Fruit fly (Drosophila melanogaster) ovary, adult (tissue): ENCODE measurements around the gene Inx6.
"Not testable (repeated sequence)": the region's sequence is repeated elsewhere in the genome, so short reads cannot be mapped to it uniquely, and the experiment has no call there.

Source experiments
- CG17801 ChIP-seq: fragments of 200-800 bp; optimal IDR thresholded peaks from 2 replicates; lab custom pipeline; 2019; ENCODE audit warnings: missing biosample characterization, mild to moderate bottlenecking, missing genetic modification characterization, moderate library complexity; ENCODE audit not compliant: partially characterized antibody

Gene Inx6

DNA sequence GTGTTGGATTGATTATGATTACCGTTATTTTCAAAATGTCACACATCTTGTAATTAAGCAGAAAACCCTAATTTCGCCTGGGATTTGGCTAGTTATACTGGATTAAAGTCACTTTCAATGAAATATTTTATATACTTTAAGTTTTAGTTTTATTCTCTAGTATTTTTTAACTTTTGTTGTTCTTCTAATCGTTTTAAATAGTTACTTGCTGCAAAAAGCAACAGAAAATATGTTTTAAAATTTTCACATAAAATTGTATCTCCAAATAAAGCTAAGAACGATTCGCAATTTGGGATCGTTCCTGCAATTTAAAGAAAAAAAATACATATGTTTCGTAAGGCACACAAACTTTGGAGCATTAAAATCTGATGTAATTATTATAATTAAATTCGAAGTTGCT, at the start of gene Inx6:
TSS of gene Inx6 (minus strand) at position 101 of the 400 bp plus-strand sequence.
- no peak for TF ChIP-seq CG17801

- TF ChIP-seq CG17801, result not testable (repeated sequence)
These were observed 10.6 kb downstream of the Inx6 start, which contains the start of gene CG42577 for dm6 chrX:20258939-20259338. Gene CG42577 (plus strand): TSS chrX:20259239.

dm6 chrX:20256849-20257590, 12.5 kb downstream of the Inx6 start, which contains the start of gene CG17065:
Gene CG17065 (minus strand): TSS chrX:20257199.
- peak; percentile 5 for TF ChIP-seq CG17801

dm6 chrX:20255977-20256376, 13.6 kb downstream of the Inx6 start:
- no peak for TF ChIP-seq CG17801

DNA sequence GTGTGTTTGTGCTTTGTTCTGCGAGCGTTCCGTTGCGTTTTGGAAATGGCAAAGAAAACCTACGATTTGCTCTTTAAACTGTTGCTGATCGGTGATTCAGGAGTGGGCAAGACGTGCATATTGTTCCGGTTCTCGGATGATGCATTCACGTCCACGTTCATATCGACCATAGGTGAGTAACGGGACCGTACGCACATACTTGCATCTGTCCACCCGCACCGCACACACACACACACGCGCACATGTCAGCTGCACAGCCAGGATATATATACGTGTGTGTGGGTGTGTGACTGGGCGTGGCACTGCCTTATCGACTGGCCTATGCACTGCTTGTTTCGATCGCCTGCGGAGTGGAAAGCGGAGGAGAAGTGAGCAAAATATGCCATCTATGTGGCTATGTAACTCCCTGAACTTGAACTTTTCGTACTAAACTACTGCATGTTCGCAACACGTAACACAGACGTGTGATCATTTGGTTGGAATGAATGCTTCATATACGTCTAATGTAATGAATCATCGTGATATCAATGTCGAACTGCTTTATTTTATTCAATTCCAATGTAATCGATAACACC, 17.9 kb downstream of the Inx6 start:
- no peak for TF ChIP-seq CG17801

DNA sequence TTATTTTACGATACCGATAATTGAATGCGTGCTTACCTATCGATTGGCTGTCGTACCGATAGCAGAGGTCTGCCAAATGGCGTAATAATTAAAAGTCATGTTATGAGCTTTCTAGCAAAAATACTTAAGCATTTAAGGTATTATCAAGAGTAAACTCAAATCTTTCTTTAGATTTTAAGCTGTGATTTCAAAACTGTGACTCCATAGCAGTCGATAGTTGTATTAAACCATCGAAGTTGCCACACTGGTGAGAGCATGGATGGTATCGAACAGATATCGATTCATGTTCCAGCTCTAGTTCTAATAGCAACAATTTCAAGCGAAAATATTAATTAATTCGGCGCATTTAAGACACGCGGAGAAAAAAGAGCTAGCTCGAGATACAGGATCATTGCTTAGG, 18.5 kb downstream of the Inx6 start, which contains the start of the genes CG17068 and Rab10:
TSS of gene CG17068 (minus strand) at position 25 of the 400 bp plus-strand sequence.
TSS of gene Rab10 (plus strand) at position 270 of the 400 bp plus-strand sequence.
- TF ChIP-seq CG17801, result no peak

- no peak for TF ChIP-seq CG17801
These were observed 21.9 kb downstream of the Inx6 start for dm6 chrX:20247710-20248109.

DNA sequence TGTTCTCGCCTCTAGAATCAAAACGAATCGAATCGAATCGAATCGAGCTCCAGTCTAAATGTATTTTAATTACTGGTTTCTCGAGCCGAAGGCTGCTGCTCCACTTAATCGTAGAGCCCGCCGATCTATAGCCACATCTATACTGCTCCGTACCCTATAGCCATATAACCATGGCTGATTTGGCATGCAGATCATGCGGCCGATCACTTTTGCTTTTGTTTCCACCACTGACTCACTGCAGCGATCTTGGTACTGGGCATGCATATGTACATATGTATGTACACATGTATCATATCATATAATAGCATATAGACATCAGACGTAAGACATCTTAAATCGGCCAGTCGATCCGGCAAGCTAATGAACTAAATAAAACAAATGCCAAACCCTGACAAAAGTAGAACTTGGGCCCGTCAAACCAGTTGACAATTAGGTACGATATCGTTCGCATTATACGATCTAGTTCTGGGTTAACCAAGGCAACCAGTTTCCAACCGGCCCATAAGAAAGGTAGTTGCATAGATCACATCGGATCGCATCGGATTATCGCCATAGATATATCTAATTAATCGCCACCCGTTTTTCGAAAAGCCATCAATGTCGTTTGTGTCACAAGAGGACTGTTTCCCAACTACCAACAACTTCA, 24.2 kb downstream of the Inx6 start:
- TF ChIP-seq CG17801, result no peak

DNA sequence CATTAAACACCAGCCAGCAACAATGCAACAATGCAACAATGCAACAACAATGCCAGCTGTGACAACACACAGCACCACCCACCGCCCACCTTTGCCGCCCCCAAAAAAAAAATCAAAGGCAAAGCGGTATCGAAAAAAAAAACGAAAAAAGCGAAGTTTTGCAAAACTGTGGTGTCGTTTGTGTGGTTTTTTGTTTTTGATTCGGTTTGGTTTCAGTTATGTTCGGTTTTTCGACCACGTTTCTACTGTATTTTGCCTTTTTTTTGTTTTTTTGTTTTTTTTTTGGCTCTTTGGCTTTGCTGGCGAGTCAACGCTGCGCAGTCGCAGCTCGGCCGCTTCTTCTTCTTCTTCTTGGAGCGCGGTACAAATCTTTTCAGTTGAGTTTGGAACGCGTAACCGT, 25.3 kb downstream of the Inx6 start, which contains the start of gene Peritrophin-A:
TSS of gene Peritrophin-A (plus strand) at position 370 of the 400 bp plus-strand sequence.
- TF ChIP-seq CG17801, result no peak

- TF ChIP-seq CG17801, result no peak
These were observed 26.2 kb downstream of the Inx6 start for dm6 chrX:20243274-20243839.

dm6 chrX:20240518-20241186, 28.9 kb downstream of the Inx6 start:
- no peak for TF ChIP-seq CG17801

dm6 chrX:20239608-20239941, 30.0 kb downstream of the Inx6 start, which contains the start of gene obst-A:
Gene obst-A (plus strand): TSS chrX:20239855.
- no peak for TF ChIP-seq CG17801

dm6 chrX:20238736-20239607, 30.6 kb downstream of the Inx6 start:
- no peak for TF ChIP-seq CG17801

DNA sequence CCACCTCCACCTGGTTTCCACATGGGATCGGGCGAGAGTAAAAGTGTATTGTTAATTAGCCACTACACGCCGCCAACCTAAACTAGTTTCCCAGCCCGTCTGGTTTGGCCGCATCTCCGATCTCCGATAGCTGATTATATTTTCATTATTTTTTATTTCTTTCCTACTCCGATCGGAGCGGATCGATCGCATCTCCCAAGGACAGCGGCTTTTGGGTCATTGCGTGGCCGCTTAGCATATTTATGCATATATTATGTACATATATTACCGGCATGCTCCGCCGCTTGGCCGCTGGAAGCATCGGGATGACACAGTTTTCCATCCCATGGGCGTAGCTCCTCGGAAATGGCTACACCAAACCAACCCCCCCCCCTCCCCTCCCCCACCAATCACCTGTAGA, 31.7 kb downstream of the Inx6 start:
- TF ChIP-seq CG17801, result no peak

DNA sequence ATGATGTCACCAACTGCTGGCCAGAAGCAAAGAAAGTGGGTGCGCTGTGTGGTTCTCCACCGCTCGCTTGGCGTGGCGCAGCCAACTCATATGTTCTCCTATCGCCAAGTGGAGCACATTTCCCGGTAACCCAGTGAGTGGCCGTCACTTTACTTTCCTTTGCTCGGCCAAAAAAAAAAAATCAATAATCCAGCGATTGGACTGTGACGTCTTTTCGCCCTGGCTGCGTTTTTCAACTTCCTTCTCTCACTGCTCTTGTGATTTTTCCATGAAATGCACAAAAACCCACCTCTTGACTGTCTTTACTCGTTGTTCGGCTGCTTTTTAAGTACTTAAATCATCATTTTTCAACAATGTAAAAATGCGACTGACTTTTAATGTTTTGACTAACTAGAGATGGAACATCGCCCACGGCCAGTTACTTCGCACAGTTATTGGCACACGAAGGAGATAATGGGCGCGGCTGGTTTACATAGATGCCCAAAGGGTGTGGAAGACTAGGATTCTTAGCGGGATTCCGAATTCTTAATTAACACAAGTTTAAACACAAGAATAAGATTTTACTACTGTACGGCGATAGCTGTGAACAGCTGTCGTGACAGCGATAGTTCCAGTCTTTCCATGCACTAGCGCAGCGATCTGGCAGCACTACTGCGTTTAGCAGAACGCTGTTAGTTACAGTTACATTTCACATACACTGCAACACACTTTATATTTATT, 33.6 kb downstream of the Inx6 start, which contains the start of gene sw:
TSS of gene sw (minus strand) at position 589 of the 720 bp plus-strand sequence.
- peak; percentile 49 for TF ChIP-seq CG17801
